Fruit fly (Drosophila melanogaster) whole organism, wandering third instar larva: ENCODE measurements around the gene blot.

ENCODE experiments used
- CG32264 ChIP-seq: fragments of 200-800 bp; sonication (Bioruptor generic); optimal IDR thresholded peaks from 2 replicates; lab custom pipeline; 2016; ENCODE audit warnings: missing biosample characterization, missing genetic modification characterization
- CG9705 ChIP-seq: fragments of 200-800 bp; sonication (Bioruptor generic); optimal IDR thresholded peaks from 2 replicates; lab custom pipeline; 2018; ENCODE audit warnings: missing biosample characterization, mild to moderate bottlenecking, missing genetic modification characterization
- CrebA ChIP-seq: fragments of 200-800 bp; sonication (Bioruptor generic); optimal IDR thresholded peaks from 2 replicates; lab custom pipeline; 2016; ENCODE audit warnings: missing biosample characterization, mild to moderate bottlenecking, missing genetic modification characterization, borderline replicate concordance
- Dfd ChIP-seq: fragments of >200 bp; optimal IDR thresholded peaks from 2 replicates; lab custom pipeline; 2017; ENCODE audit warnings: missing biosample characterization, missing genetic modification characterization
- Dif ChIP-seq: fragments of 200-275, 200-300 bp; sonication (Bioruptor generic); optimal IDR thresholded peaks from 2 replicates; lab custom pipeline; 2018; ENCODE audit warnings: missing biosample characterization, missing genetic modification characterization; ENCODE audit not compliant: partially characterized antibody
- HLH106 ChIP-seq: fragments of 200-800 bp; optimal IDR thresholded peaks from 3 replicates; lab custom pipeline; 2019; ENCODE audit warnings: missing biosample characterization, mild to moderate bottlenecking, missing genetic modification characterization, moderate library complexity
- Hnf4 ChIP-seq: fragments of 200-800 bp; sonication (Bioruptor generic); optimal IDR thresholded peaks from 2 replicates; lab custom pipeline; 2016; ENCODE audit warnings: missing biosample characterization, mild to moderate bottlenecking, missing genetic modification characterization
- Hr78 ChIP-seq: fragments of >200 bp; optimal IDR thresholded peaks from 2 replicates; lab custom pipeline; 2017; ENCODE audit warnings: missing biosample characterization, missing genetic modification characterization
- Hr83 ChIP-seq: fragments of 200-300 bp; sonication (Bioruptor generic); optimal IDR thresholded peaks from 2 replicates; lab custom pipeline; 2016; ENCODE audit warnings: missing biosample characterization, mild to moderate bottlenecking, missing genetic modification characterization, moderate library complexity; ENCODE audit not compliant: poor library complexity, severe bottlenecking
- Jra ChIP-seq: sonication (Bioruptor generic); optimal IDR thresholded peaks from 2 replicates; lab custom pipeline; 2016; ENCODE audit warnings: missing biosample characterization, missing genetic modification characterization
- Mio ChIP-seq: sonication (Bioruptor generic); optimal IDR thresholded peaks from 2 replicates; lab custom pipeline; 2016; ENCODE audit warnings: missing biosample characterization, missing genetic modification characterization
- Myc ChIP-seq: fragments of >200 bp; optimal IDR thresholded peaks from 2 replicates; lab custom pipeline; 2017
- N ChIP-seq: fragments of >200 bp; optimal IDR thresholded peaks from 2 replicates; lab custom pipeline; 2018; ENCODE audit warnings: missing biosample characterization, missing external identifiers, missing genetic modification characterization
- OdsH ChIP-seq: fragments of 200-800 bp; sonication (Bioruptor generic); optimal IDR thresholded peaks from 2 replicates; lab custom pipeline; 2016; ENCODE audit warnings: missing biosample characterization, mild to moderate bottlenecking, missing genetic modification characterization
- Rel ChIP-seq, 2 experiments: fragments of 200-800 bp; sonication (Bioruptor generic) in 1 of 2; optimal IDR thresholded peaks; 2 replicates in 1 of 2; 3 replicates in 1 of 2; lab custom pipeline; 2016 to 2019; ENCODE audit warnings: mild to moderate bottlenecking in 2 of 2, missing biosample characterization in 2 of 2, missing genetic modification characterization in 2 of 2, moderate library complexity in 1 of 2
- Sp1 ChIP-seq: fragments of 200-800 bp; sonication (Bioruptor generic); optimal IDR thresholded peaks from 3 replicates; lab custom pipeline; 2019; ENCODE audit warnings: missing biosample characterization, mild to moderate bottlenecking, missing genetic modification characterization, moderate library complexity
- Vsx2 ChIP-seq: fragments of 200-300, 225-300 bp; sonication (Bioruptor generic); optimal IDR thresholded peaks from 2 replicates; lab custom pipeline; 2018; ENCODE audit warnings: missing biosample characterization, missing genetic modification characterization; ENCODE audit not compliant: partially characterized antibody
- dl ChIP-seq, 2 experiments: fragments of 175-275, 200-275 bp in 1 of 2; fragments of 200-275 bp in 1 of 2; sonication (Bioruptor generic); optimal IDR thresholded peaks; lab custom pipeline; 2018; ENCODE audit warnings: mild to moderate bottlenecking in 2 of 2, missing biosample characterization in 2 of 2, missing genetic modification characterization in 2 of 2, moderate library complexity in 2 of 2; ENCODE audit not compliant: partially characterized antibody in 2 of 2, insufficient read depth in 1 of 2
- ey ChIP-seq: fragments of 200-800 bp; sonication (Bioruptor generic); optimal IDR thresholded peaks from 2 replicates; lab custom pipeline; 2016; ENCODE audit warnings: missing biosample characterization, missing genetic modification characterization
- foxo ChIP-seq, 2 experiments: fragments of 200-800 bp; sonication (Bioruptor generic); optimal IDR thresholded peaks; 2 replicates in 1 of 2; 3 replicates in 1 of 2; lab custom pipeline; 2016 to 2017; ENCODE audit warnings: missing biosample characterization in 2 of 2, missing genetic modification characterization in 2 of 2
- fru ChIP-seq: fragments of 200-800 bp; sonication (Bioruptor generic); optimal IDR thresholded peaks from 3 replicates; lab custom pipeline; 2016; ENCODE audit warnings: missing biosample characterization, mild to moderate bottlenecking, missing genetic modification characterization
- h ChIP-seq: fragments of 200-800 bp; sonication (Bioruptor generic); optimal IDR thresholded peaks from 3 replicates; lab custom pipeline; 2016; ENCODE audit warnings: missing biosample characterization, mild to moderate bottlenecking, missing genetic modification characterization
- lola ChIP-seq: fragments of >200 bp; optimal IDR thresholded peaks from 2 replicates; lab custom pipeline; 2017; ENCODE audit warnings: missing biosample characterization, missing genetic modification characterization
- pan ChIP-seq: fragments of >200 bp; optimal IDR thresholded peaks from 2 replicates; lab custom pipeline; 2017
- psq ChIP-seq: fragments of 200-800 bp; sonication (Bioruptor generic); optimal IDR thresholded peaks from 3 replicates; lab custom pipeline; 2017; ENCODE audit warnings: missing biosample characterization, mild to moderate bottlenecking, missing genetic modification characterization, moderate library complexity
- rgr ChIP-seq: fragments of 200-800 bp; sonication (Bioruptor generic); optimal IDR thresholded peaks from 3 replicates; lab custom pipeline; 2016; ENCODE audit warnings: missing biosample characterization, mild to moderate bottlenecking, missing genetic modification characterization
- sage ChIP-seq: fragments of 200-800 bp; sonication (Bioruptor generic); optimal IDR thresholded peaks from 2 replicates; lab custom pipeline; 2016; ENCODE audit warnings: missing biosample characterization, mild to moderate bottlenecking, missing genetic modification characterization
- sv ChIP-seq: fragments of 200-800 bp; sonication (Bioruptor generic); optimal IDR thresholded peaks from 3 replicates; lab custom pipeline; 2016; ENCODE audit warnings: missing biosample characterization, missing genetic modification characterization
- tai ChIP-seq: sonication (Bioruptor generic); optimal IDR thresholded peaks from 2 replicates; lab custom pipeline; 2016; ENCODE audit warnings: missing biosample characterization, missing genetic modification characterization
- usp ChIP-seq: fragments of >200 bp; optimal IDR thresholded peaks from 2 replicates; lab custom pipeline; 2017; ENCODE audit warnings: missing biosample characterization, missing genetic modification characterization
- woc ChIP-seq: sonication (Bioruptor generic); optimal IDR thresholded peaks from 2 replicates; lab custom pipeline; 2016; ENCODE audit warnings: missing biosample characterization, mild to moderate bottlenecking, missing genetic modification characterization

The blot gene

dm6 chr3L:17374956-17375621, 46.2 kb downstream of the blot start:
- no peak for TF ChIP-seq Mio (GFP tag; lab: Kevin White, UChicago)
- TF ChIP-seq Hr83 (GFP tag; lab: Kevin White, UChicago) = no peak
- no peak for TF ChIP-seq fru (GFP tag; lab: Kevin White, UChicago)
- no peak for TF ChIP-seq CG32264 (GFP tag; lab: Kevin White, UChicago)
- TF ChIP-seq psq (GFP tag; lab: Kevin White, UChicago) = no peak
- no peak for TF ChIP-seq CG9705 (GFP tag; lab: Kevin White, UChicago)
- TF ChIP-seq usp (GFP tag; lab: Kevin White, UChicago) = no peak
- TF ChIP-seq dl (GFP tag; optimal IDR thresholded peaks at IDR 0.05; lab: Kevin White, UChicago; ENCODE audit: insufficient read depth in 1 of 2, partially characterized antibody in 2 of 2) = no peak
- TF ChIP-seq woc = no peak
- TF ChIP-seq Rel (GFP tag; optimal IDR thresholded peaks at IDR 0.05; lab: Kevin White, UChicago) = no peak
- no peak for TF ChIP-seq Rel (tag; optimal IDR thresholded peaks at IDR 0.05; lab: Kevin White, UChicago)

- TF ChIP-seq dl (GFP tag; optimal IDR thresholded peaks at IDR 0.05; lab: Kevin White, UChicago; ENCODE audit: insufficient read depth in 1 of 2, partially characterized antibody in 2 of 2) (no peak), foxo (GFP tag; optimal IDR thresholded peaks at IDR 0.05; lab: Kevin White, UChicago) (no peak), Hnf4 (GFP tag; lab: Kevin White, UChicago) (no peak), Vsx2 (GFP tag; lab: Kevin White, UChicago) (no peak), pan (lab: Kevin White, UChicago) (no peak)
Measured at dm6 chr3L:17366936-17367335, 54.4 kb downstream of the blot start.

dm6 chr3L:17364023-17364422, 57.3 kb downstream of the blot start:
- TF ChIP-seq sv (GFP tag; lab: Kevin White, UChicago) (no peak), CrebA (GFP tag; lab: Kevin White, UChicago) (no peak), OdsH (GFP tag; lab: Kevin White, UChicago) (no peak), Hnf4 (GFP tag; lab: Kevin White, UChicago) (no peak), h (no peak), lola (no peak)

- TF ChIP-seq Mio (GFP tag; lab: Kevin White, UChicago) (no peak), CG32264 (GFP tag; lab: Kevin White, UChicago) (no peak), Dif (GFP tag; lab: Kevin White, UChicago) (no peak), N (GFP tag; lab: Kevin White, UChicago) (no peak), Jra (GFP tag; lab: Kevin White, UChicago) (no peak), Sp1 (GFP tag; lab: Kevin White, UChicago) (no peak), ey (GFP tag; lab: Kevin White, UChicago) (no peak), Dfd (GFP tag; lab: Kevin White, UChicago) (no peak), sage (no peak), HLH106 (tag; lab: Kevin White, UChicago) (no peak), tai (GFP tag; lab: Kevin White, UChicago) (no peak), Myc (lab: Kevin White, UChicago) (no peak), Hr78 (no peak), rgr (GFP tag; lab: Kevin White, UChicago) (no peak)
Measured at dm6 chr3L:17362940-17363339, 58.4 kb downstream of the blot start.

- TF ChIP-seq N (GFP tag; lab: Kevin White, UChicago) = no peak
- no peak for TF ChIP-seq Sp1 (GFP tag; lab: Kevin White, UChicago)
- no peak for TF ChIP-seq pan (lab: Kevin White, UChicago)
- TF ChIP-seq Dfd (GFP tag; lab: Kevin White, UChicago) = no peak
- no peak for TF ChIP-seq ey (GFP tag; lab: Kevin White, UChicago)
- no peak for TF ChIP-seq sv (GFP tag; lab: Kevin White, UChicago)
- no peak for TF ChIP-seq Jra (GFP tag; lab: Kevin White, UChicago)
Measured at dm6 chr3L:17361925-17362324, 59.4 kb downstream of the blot start.
